Fruit fly (Drosophila melanogaster) whole organism, embryonic: ENCODE measurements around the gene mRpS26.

Experiments
- B-H1 ChIP-seq: fragments of 200-800 bp; sonication (Bioruptor generic); IDR thresholded peaks from 3 replicates; pipeline ENCODE4 v1.3.6; 2022; ENCODE audit warnings: missing biosample characterization, missing genetic modification characterization
- CG10321 ChIP-seq: fragments of 200-800 bp; sonication (Bioruptor generic); IDR thresholded peaks from 2 replicates; pipeline ENCODE4 v1.3.6; 2022; ENCODE audit warnings: missing biosample characterization, missing genetic modification characterization
- CG15601 ChIP-seq: fragments of 200-800 bp; sonication (Bioruptor generic); optimal IDR thresholded peaks from 3 replicates; lab custom pipeline; 2019; ENCODE audit warnings: missing biosample characterization, mild to moderate bottlenecking, missing genetic modification characterization, moderate library complexity
- CG3065 ChIP-seq: fragments of 200-800 bp; sonication (Bioruptor generic); optimal IDR thresholded peaks from 2 replicates; lab custom pipeline; 2016; ENCODE audit warnings: missing biosample characterization, missing genetic modification characterization
- crol ChIP-seq: fragments of 200-800 bp; sonication (Bioruptor generic); IDR thresholded peaks from 2 replicates; pipeline ENCODE4 v1.3.6; 2022; ENCODE audit warnings: missing biosample characterization, missing genetic modification characterization
- stc ChIP-seq: fragments of 200-800 bp; sonication (Bioruptor generic); IDR thresholded peaks from 2 replicates; pipeline ENCODE4 v1.3.6; 2022; ENCODE audit warnings: missing biosample characterization, missing genetic modification characterization

DNA sequence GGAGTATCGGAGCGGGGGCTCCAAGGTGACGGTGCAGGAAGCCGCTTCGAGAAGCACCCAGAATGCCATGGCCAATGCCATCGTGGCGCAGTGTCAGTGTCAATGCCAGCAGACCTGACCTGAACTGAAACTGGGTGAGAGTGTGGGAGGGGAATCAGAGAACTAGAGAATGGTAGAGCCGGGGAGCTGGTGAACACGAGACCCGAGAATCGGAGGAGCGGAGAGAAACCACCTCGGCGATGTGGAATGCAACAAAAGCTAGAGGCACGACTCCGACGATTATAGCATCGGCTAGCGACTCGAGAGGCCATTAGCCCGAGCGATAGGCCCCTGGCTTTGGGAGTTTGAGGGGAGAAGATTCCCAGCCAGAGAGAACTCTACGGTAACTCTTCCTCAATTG is 24.4 kb upstream of the mRpS26 start:
- no peak for TF ChIP-seq CG10321
- no peak for TF ChIP-seq B-H1 (GFP tag; lab: Robert Waterston, UW)
- TF ChIP-seq CG15601 (tag; lab: Kevin White, UChicago) = no peak
- TF ChIP-seq crol (GFP tag; lab: Robert Waterston, UW) = no peak
- no peak for TF ChIP-seq stc
- no peak for TF ChIP-seq CG3065 (GFP tag; lab: Kevin White, UChicago)
